Fruit fly (Drosophila melanogaster) whole organism, embryonic: ENCODE measurements around the gene CG14212.

Source experiments
- Antp ChIP-seq: fragments of 200-800 bp; sonication (Bioruptor generic); optimal IDR thresholded peaks from 3 replicates; lab custom pipeline; 2016; ENCODE audit warnings: missing biosample characterization, missing genetic modification characterization
- Asciz ChIP-seq: fragments of 200-800 bp; sonication (Bioruptor generic); optimal IDR thresholded peaks from 2 replicates; lab custom pipeline; 2017; ENCODE audit warnings: missing biosample characterization, mild to moderate bottlenecking, missing genetic modification characterization, missing genetic modification reagents
- Bdp1 ChIP-seq: fragments of 200-800 bp; sonication (Bioruptor generic); optimal IDR thresholded peaks from 3 replicates; lab custom pipeline; 2016; ENCODE audit warnings: missing biosample characterization, missing genetic modification characterization
- Bgb ChIP-seq: fragments of 200-800 bp; sonication (Bioruptor generic); IDR thresholded peaks from 2 replicates; pipeline ENCODE4 v1.3.6; 2022; ENCODE audit warnings: missing biosample characterization, missing genetic modification characterization; ENCODE audit not compliant: partially characterized antibody
- CG10366 ChIP-seq: fragments of 200-800 bp; sonication (Bioruptor generic); IDR thresholded peaks from 2 replicates; pipeline ENCODE4 v1.3.6; 2022; ENCODE audit warnings: missing biosample characterization, missing genetic modification characterization
- CG11398 ChIP-seq: fragments of 200-800 bp; sonication (Bioruptor generic); optimal IDR thresholded peaks from 2 replicates; lab custom pipeline; 2016; ENCODE audit warnings: missing biosample characterization, missing genetic modification characterization
- CG12236 ChIP-seq: fragments of 200-800 bp; sonication (Bioruptor generic); optimal IDR thresholded peaks from 2 replicates; lab custom pipeline; 2016; ENCODE audit warnings: missing biosample characterization, missing genetic modification characterization
- CG14710 ChIP-seq: fragments of 200-800 bp; sonication (Bioruptor generic); optimal IDR thresholded peaks from 3 replicates; lab custom pipeline; 2019; ENCODE audit warnings: missing biosample characterization, mild to moderate bottlenecking, missing genetic modification characterization, moderate library complexity
- CG14965 ChIP-seq: fragments of 200-800 bp; sonication (Bioruptor generic); optimal IDR thresholded peaks from 2 replicates; lab custom pipeline; 2016; ENCODE audit warnings: missing biosample characterization, missing genetic modification characterization, borderline replicate concordance
- CG16815 ChIP-seq: fragments of 200-800 bp; sonication (Bioruptor generic); optimal IDR thresholded peaks from 3 replicates; lab custom pipeline; 2017; ENCODE audit warnings: missing biosample characterization, mild to moderate bottlenecking, missing genetic modification characterization
- CG17359 ChIP-seq: fragments of 200-800 bp; sonication (Bioruptor generic); optimal IDR thresholded peaks from 3 replicates; lab custom pipeline; 2018; ENCODE audit warnings: missing biosample characterization, mild to moderate bottlenecking, missing genetic modification characterization, moderate library complexity
- CG1792 ChIP-seq: fragments of 200-800 bp; sonication (Bioruptor generic); optimal IDR thresholded peaks from 2 replicates; lab custom pipeline; 2016; ENCODE audit warnings: missing biosample characterization, missing genetic modification characterization
- CG1832 ChIP-seq: fragments of 200-800 bp; sonication (Bioruptor generic); optimal IDR thresholded peaks from 2 replicates; lab custom pipeline; 2017; ENCODE audit warnings: missing biosample characterization, mild to moderate bottlenecking, missing genetic modification characterization, inconsistent platforms
- CG32767 ChIP-seq: fragments of 200-800 bp; sonication (Bioruptor generic); IDR thresholded peaks from 2 replicates; pipeline ENCODE4 v1.3.6; 2022; ENCODE audit warnings: missing biosample characterization, missing genetic modification characterization
- CG3726 ChIP-seq: fragments of 200-800 bp; sonication (Bioruptor generic); IDR thresholded peaks from 3 replicates; pipeline ENCODE4, ENCODE4 v1.3.6; 2022; ENCODE audit warnings: missing biosample characterization, missing genetic modification characterization
- CG3838 ChIP-seq: fragments of 200-800 bp; sonication (Bioruptor generic); optimal IDR thresholded peaks from 3 replicates; lab custom pipeline; 2016; ENCODE audit warnings: missing biosample characterization, missing genetic modification characterization
- CG7928 ChIP-seq: fragments of 200-800 bp; sonication (Bioruptor generic); optimal IDR thresholded peaks from 2 replicates; lab custom pipeline; 2017; ENCODE audit warnings: missing biosample characterization, mild to moderate bottlenecking, missing genetic modification characterization
- Dp ChIP-seq: fragments of 200-800 bp; sonication (Bioruptor generic); optimal IDR thresholded peaks from 2 replicates; lab custom pipeline; 2018; ENCODE audit warnings: missing biosample characterization, mild to moderate bottlenecking, missing genetic modification characterization, moderate library complexity
- E2f1 ChIP-seq: fragments of 200-800 bp; sonication (Bioruptor generic); IDR thresholded peaks from 2 replicates; pipeline ENCODE4 v1.3.6; 2022; ENCODE audit warnings: missing biosample characterization, missing genetic modification characterization
- HLH3B ChIP-seq: fragments of 200-800 bp; sonication (Bioruptor generic); IDR thresholded peaks from 2 replicates; pipeline ENCODE4 v1.3.6; 2022; ENCODE audit warnings: missing biosample characterization, missing genetic modification characterization
- HLH4C ChIP-seq: fragments of 200-800 bp; sonication (Bioruptor generic); IDR thresholded peaks from 3 replicates; pipeline ENCODE4 v1.3.6; 2022; ENCODE audit warnings: missing biosample characterization, missing genetic modification characterization; ENCODE audit not compliant: partially characterized antibody
- HLHmδ ChIP-seq: fragments of 200-800 bp; sonication (Bioruptor generic); optimal IDR thresholded peaks from 2 replicates; lab custom pipeline; 2018; ENCODE audit warnings: missing biosample characterization, mild to moderate bottlenecking, missing genetic modification characterization, moderate library complexity
- Hey ChIP-seq: fragments of 200-800 bp; sonication (Bioruptor generic); optimal IDR thresholded peaks from 3 replicates; lab custom pipeline; 2018; ENCODE audit warnings: missing biosample characterization, mild to moderate bottlenecking, missing genetic modification characterization
- MESR4 ChIP-seq: fragments of 200-800 bp; sonication (Bioruptor generic); optimal IDR thresholded peaks from 2 replicates; lab custom pipeline; 2018; ENCODE audit warnings: missing biosample characterization, mild to moderate bottlenecking, missing genetic modification characterization, moderate library complexity
- Scr ChIP-seq: fragments of 200-800 bp; sonication (Bioruptor generic); IDR thresholded peaks from 2 replicates; pipeline ENCODE4 v1.3.6; 2022; ENCODE audit warnings: missing biosample characterization, missing genetic modification characterization; ENCODE audit not compliant: partially characterized antibody
- Spps ChIP-seq: fragments of 200-800 bp; sonication (Bioruptor generic); optimal IDR thresholded peaks from 2 replicates; lab custom pipeline; 2018; ENCODE audit warnings: missing biosample characterization, mild to moderate bottlenecking, missing genetic modification characterization
- Ssrp ChIP-seq: fragments of 200-800 bp; sonication (Bioruptor generic); optimal IDR thresholded peaks from 2 replicates; lab custom pipeline; 2018; ENCODE audit warnings: missing biosample characterization, mild to moderate bottlenecking, missing genetic modification characterization, moderate library complexity
- bigmax ChIP-seq: fragments of 200-800 bp; sonication (Bioruptor generic); optimal IDR thresholded peaks from 2 replicates; lab custom pipeline; 2018; ENCODE audit warnings: missing biosample characterization, mild to moderate bottlenecking, missing genetic modification characterization
- br ChIP-seq: fragments of >200 bp; optimal IDR thresholded peaks from 2 replicates; lab custom pipeline; 2017
- cas ChIP-seq: fragments of 200-800 bp; sonication (Bioruptor generic); IDR thresholded peaks from 2 replicates; pipeline ENCODE4 v1.3.6; 2022; ENCODE audit warnings: missing biosample characterization, missing genetic modification characterization
- chinmo ChIP-seq: fragments of 200-800 bp; sonication (Bioruptor generic); IDR thresholded peaks from 4 replicates; pipeline ENCODE4 v1.3.6; 2022; ENCODE audit warnings: missing biosample characterization, missing genetic modification characterization; ENCODE audit not compliant: partially characterized antibody
- chn ChIP-seq: fragments of 200-800 bp; sonication (Bioruptor generic); optimal IDR thresholded peaks from 2 replicates; lab custom pipeline; 2016; ENCODE audit warnings: missing biosample characterization, missing genetic modification characterization
- crol ChIP-seq: fragments of 200-800 bp; sonication (Bioruptor generic); IDR thresholded peaks from 2 replicates; pipeline ENCODE4 v1.3.6; 2022; ENCODE audit warnings: missing biosample characterization, missing genetic modification characterization
- ems ChIP-seq: fragments of 200-800 bp; sonication (Bioruptor generic); optimal IDR thresholded peaks from 3 replicates; lab custom pipeline; 2016; ENCODE audit warnings: missing biosample characterization, missing genetic modification characterization
- eve ChIP-seq, 2 experiments: fragments of >200 bp; optimal IDR thresholded peaks; 2 replicates each; lab custom pipeline; 2017; ENCODE audit warnings: missing biosample characterization in 2 of 2, missing genetic modification characterization in 2 of 2
- grau ChIP-seq: fragments of 200-800 bp; optimal IDR thresholded peaks from 3 replicates; lab custom pipeline; 2019; ENCODE audit warnings: missing biosample characterization, mild to moderate bottlenecking, missing genetic modification characterization, moderate library complexity
- gsb ChIP-seq: fragments of 200-800 bp; sonication (Bioruptor generic); IDR thresholded peaks from 2 replicates; pipeline ENCODE4 v1.3.6; 2022; ENCODE audit warnings: missing biosample characterization, missing genetic modification characterization
- gsb-n ChIP-seq: fragments of 200-800 bp; sonication (Bioruptor generic); optimal IDR thresholded peaks from 3 replicates; lab custom pipeline; 2018; ENCODE audit warnings: missing biosample characterization, mild to moderate bottlenecking, missing genetic modification characterization
- ham ChIP-seq: fragments of 200-800 bp; sonication (Bioruptor generic); IDR thresholded peaks from 2 replicates; pipeline ENCODE4 v1.3.6; 2022; ENCODE audit warnings: missing biosample characterization, missing genetic modification characterization
- hb ChIP-seq: fragments of 200-800 bp; sonication (Bioruptor generic); IDR thresholded peaks from 3 replicates; pipeline ENCODE4 v1.3.6; 2022; ENCODE audit warnings: missing biosample characterization, missing genetic modification characterization; ENCODE audit not compliant: partially characterized antibody
- hth ChIP-seq: fragments of >200 bp; optimal IDR thresholded peaks from 2 replicates; lab custom pipeline; 2017; ENCODE audit warnings: inconsistent platforms
- lbe ChIP-seq: fragments of 200-800 bp; sonication (Bioruptor generic); optimal IDR thresholded peaks from 2 replicates; lab custom pipeline; 2016; ENCODE audit warnings: missing biosample characterization, mild to moderate bottlenecking, missing genetic modification characterization
- lilli ChIP-seq: fragments of 200-800 bp; sonication (Bioruptor generic); optimal IDR thresholded peaks from 3 replicates; lab custom pipeline; 2016; ENCODE audit warnings: missing biosample characterization, missing genetic modification characterization
- lmd ChIP-seq: fragments of 200-800 bp; sonication (Bioruptor generic); IDR thresholded peaks from 2 replicates; pipeline ENCODE4 v1.3.6; 2022; ENCODE audit warnings: missing biosample characterization, missing genetic modification characterization
- lola ChIP-seq, 3 experiments: fragments of >200 bp in 2 of 3; fragments of 200-800 bp in 1 of 3; sonication (Bioruptor generic) in 1 of 3; optimal IDR thresholded peaks; 2 replicates each; lab custom pipeline; 2017 to 2019; ENCODE audit warnings: missing biosample characterization in 3 of 3, missing genetic modification characterization in 3 of 3, mild to moderate bottlenecking in 1 of 3, moderate library complexity in 1 of 3
- scrt ChIP-seq: fragments of 200-800 bp; sonication (Bioruptor generic); optimal IDR thresholded peaks from 2 replicates; lab custom pipeline; 2018; ENCODE audit warnings: missing biosample characterization, mild to moderate bottlenecking, missing genetic modification characterization, moderate library complexity
- sqz ChIP-seq: fragments of 200-800 bp; sonication (Bioruptor generic); optimal IDR thresholded peaks from 3 replicates; lab custom pipeline; 2018; ENCODE audit warnings: missing biosample characterization, mild to moderate bottlenecking, missing genetic modification characterization
- sr ChIP-seq: fragments of 200-800 bp; sonication (Bioruptor generic); IDR thresholded peaks from 3 replicates; pipeline ENCODE4 v1.3.6; 2022; ENCODE audit warnings: missing biosample characterization, missing genetic modification characterization
- ssp ChIP-seq: fragments of 200-800 bp; sonication (Bioruptor generic); IDR thresholded peaks from 2 replicates; pipeline ENCODE4 v1.3.6; 2022; ENCODE audit warnings: missing biosample characterization, missing genetic modification characterization
- tgo ChIP-seq: fragments of 200-800 bp; sonication (Bioruptor generic); IDR thresholded peaks from 3 replicates; pipeline ENCODE4 v1.3.6; 2022; ENCODE audit warnings: missing biosample characterization, missing genetic modification characterization
- trem ChIP-seq: fragments of 200-800 bp; optimal IDR thresholded peaks from 3 replicates; lab custom pipeline; 2019; ENCODE audit warnings: missing biosample characterization, mild to moderate bottlenecking, missing genetic modification characterization, moderate library complexity
- twi ChIP-seq: fragments of 200-800 bp; optimal IDR thresholded peaks from 2 replicates; lab custom pipeline; 2019; ENCODE audit warnings: missing biosample characterization, mild to moderate bottlenecking, missing genetic modification characterization, moderate library complexity

CG14212 gene

DNA sequence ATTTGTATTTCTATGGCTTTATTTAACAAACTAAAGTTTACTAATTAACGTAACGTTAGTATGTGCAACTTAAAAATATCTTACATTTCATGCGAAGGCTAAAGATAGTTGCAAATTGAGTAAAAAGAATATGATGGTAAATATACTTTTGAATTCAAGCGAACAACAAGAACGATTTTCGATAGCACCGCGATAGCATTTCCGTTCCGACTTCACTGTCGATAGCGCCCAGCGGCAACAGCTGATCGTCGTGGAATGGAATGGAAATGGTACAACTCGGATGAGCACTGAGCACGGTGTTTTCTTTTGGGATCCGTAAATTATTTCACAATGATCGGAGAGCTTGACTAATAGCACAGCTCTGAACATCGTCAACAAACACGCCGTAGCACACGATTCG lies 12.0 kb upstream of the CG14212 start (continued):
- TF ChIP-seq CG3838 (no peak), Bgb (GFP tag; lab: Robert Waterston, UW) (no peak), Antp (GFP tag; lab: Kevin White, UChicago) (no peak), br (lab: Kevin White, UChicago) (no peak), chn (GFP tag; lab: Kevin White, UChicago) (no peak), CG14965 (GFP tag; lab: Kevin White, UChicago) (no peak), grau (tag; lab: Kevin White, UChicago) (peak; percentile 44), twi (no peak), Ssrp (tag; lab: Kevin White, UChicago) (no peak), Scr (GFP tag; lab: Robert Waterston, UW) (peak; percentile 47), E2f1 (no peak), Asciz (GFP tag; lab: Kevin White, UChicago) (no peak), CG1832 (GFP tag; lab: Kevin White, UChicago) (no peak), tgo (GFP tag; lab: Robert Waterston, UW) (no peak), CG17359 (peak; percentile 39), Bdp1 (no peak), MESR4 (peak; percentile 44), lbe (peak; percentile 40), CG12236 (GFP tag; lab: Kevin White, UChicago) (peak; percentile 20), lola (GFP tag; optimal IDR thresholded peaks at IDR 0.05; lab: Kevin White, UChicago) (no peak), CG32767 (no peak), CG14710 (tag; lab: Kevin White, UChicago) (peak; percentile 57), HLH4C (GFP tag; lab: Robert Waterston, UW) (0 out of 3 replicates have a peak, but pooled peaks have one; percentile 43), Dp (GFP tag; lab: Kevin White, UChicago) (peak; percentile 75), lmd (GFP tag; lab: Robert Waterston, UW) (no peak), sr (GFP tag; lab: Robert Waterston, UW) (no peak), hb (GFP tag; lab: Robert Waterston, UW) (no peak), CG16815 (GFP tag; lab: Kevin White, UChicago) (no peak), CG1792 (GFP tag; lab: Kevin White, UChicago) (no peak), CG11398 (GFP tag; lab: Kevin White, UChicago) (no peak), HLH3B (GFP tag; lab: Robert Waterston, UW) (peak; percentile 40; the same call in 1 of the 2 replicates), ems (GFP tag; lab: Kevin White, UChicago) (peak; percentile 0), ham (GFP tag; lab: Robert Waterston, UW) (no peak), lilli (GFP tag; lab: Kevin White, UChicago) (no peak), trem (tag; lab: Kevin White, UChicago) (peak; percentile 36), CG7928 (peak; percentile 1), bigmax (peak; percentile 45), gsb-n (peak; percentile 30), Spps (tag; lab: Kevin White, UChicago) (no peak), Hey (tag; lab: Kevin White, UChicago) (no peak), eve (GFP tag; optimal IDR thresholded peaks at IDR 0.05; lab: Kevin White, UChicago) (no peak), ssp (no peak), hth (lab: Kevin White, UChicago) (no peak), cas (GFP tag; lab: Robert Waterston, UW) (no peak), sqz (GFP tag; lab: Kevin White, UChicago) (no peak), gsb (GFP tag; lab: Robert Waterston, UW) (0 out of 2 replicates have a peak, but pooled peaks have one; percentile 9), HLHmδ (peak; percentile 86), CG10366 (GFP tag; lab: Robert Waterston, UW) (no peak), chinmo (GFP tag; lab: Robert Waterston, UW) (no peak), CG3726 (GFP tag; lab: Robert Waterston, UW) (no peak), crol (no peak), scrt (GFP tag; lab: Kevin White, UChicago) (peak; percentile 70)
